Worm (Caenorhabditis elegans) whole organism, L2 larva: ENCODE measurements around the gene C13B4.1.

ENCODE experiments used
- ama-1 ChIP-seq: fragments of 150-350 bp; optimal IDR thresholded peaks from 2 replicates; lab custom pipeline; 2018; ENCODE audit warnings: inconsistent platforms
- dmd-4 ChIP-seq: sonication (generic microtip); optimal IDR thresholded peaks from 2 replicates; lab custom pipeline; 2017; ENCODE audit warnings: missing biosample characterization, missing genetic modification characterization
- lsy-2 ChIP-seq, 2 experiments: fragments of 150-350 bp in 1 of 2; sonication (generic microtip) in 1 of 2; optimal IDR thresholded peaks; 2 replicates each; lab custom pipeline; 2014 to 2017; ENCODE audit warnings: missing biosample characterization in 2 of 2, missing genetic modification characterization in 2 of 2
- nhr-237 ChIP-seq: fragments of 150-350 bp; optimal IDR thresholded peaks from 2 replicates; lab custom pipeline; 2014; ENCODE audit warnings: missing biosample characterization, missing genetic modification characterization
- snpc-4 ChIP-seq: fragments of 150-350 bp; optimal IDR thresholded peaks from 2 replicates; lab custom pipeline; 2014; ENCODE audit warnings: missing biosample characterization, missing genetic modification characterization

ce11 chrII:14527104-14527503 lies 47.7 kb upstream of the C13B4.1 start:
- TF ChIP-seq ama-1 (lab: Kevin White, UChicago) (no peak), snpc-4 (tag; lab: Kevin White, UChicago) (no peak), lsy-2 (tag; optimal IDR thresholded peaks at IDR 0.05; lab: Kevin White, UChicago) (no peak), nhr-237 (tag; lab: Kevin White, UChicago) (no peak), dmd-4 (tag; lab: Kevin White, UChicago) (no peak)
